Fruit fly (Drosophila melanogaster) whole organism: ENCODE measurements around the gene w-cup.

Experiments used
- CG8478 ChIP-seq: fragments of >200 bp; optimal IDR thresholded peaks from 2 replicates; lab custom pipeline; 2018; ENCODE audit warnings: inconsistent platforms
- Dll ChIP-seq: fragments of >200 bp; optimal IDR thresholded peaks from 2 replicates; lab custom pipeline; 2017
- EcR ChIP-seq, 2 experiments: fragments of >200 bp; optimal IDR thresholded peaks; 2 replicates each; lab custom pipeline; 2017; ENCODE audit warnings: missing biosample characterization in 2 of 2, missing genetic modification characterization in 2 of 2, missing genetic modification reagents in 2 of 2
- pan ChIP-seq: fragments of >200 bp; optimal IDR thresholded peaks from 2 replicates; lab custom pipeline; 2017
- psq ChIP-seq: fragments of >200 bp; optimal IDR thresholded peaks from 2 replicates; lab custom pipeline; 2017
- usp ChIP-seq: fragments of >200 bp; optimal IDR thresholded peaks from 2 replicates; lab custom pipeline; 2017; ENCODE audit warnings: missing biosample characterization, missing genetic modification characterization, mixed read lengths

DNA sequence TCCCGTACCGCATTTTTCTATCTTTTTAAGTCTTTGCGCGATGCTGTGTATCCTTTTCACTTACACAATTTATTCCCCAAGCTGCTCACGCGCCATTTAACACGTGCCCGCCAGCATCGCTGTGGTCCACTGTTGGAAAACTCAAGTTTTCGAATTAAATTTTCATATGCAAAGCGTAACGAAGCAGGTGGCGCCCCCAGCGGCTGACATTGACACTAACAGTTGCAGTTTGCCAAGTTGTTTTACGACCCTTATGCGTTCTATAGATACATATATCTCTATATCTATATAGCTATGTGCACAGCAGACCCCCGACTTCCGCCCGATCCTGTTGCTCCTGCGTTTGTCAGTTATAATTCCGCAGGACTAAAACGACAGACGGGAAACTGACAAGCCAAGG is 48.3 kb upstream of the w-cup start:
- no peak for TF ChIP-seq psq (lab: Kevin White, UChicago)
- no peak for TF ChIP-seq CG8478
- no peak for TF ChIP-seq pan (lab: Kevin White, UChicago)
- no peak for TF ChIP-seq usp (GFP tag; lab: Kevin White, UChicago)
- TF ChIP-seq EcR (GFP tag; optimal IDR thresholded peaks at IDR 0.05; lab: Kevin White, UChicago) = no peak
- TF ChIP-seq Dll (lab: Kevin White, UChicago) = no peak
